Worm (Caenorhabditis elegans) whole organism, L4/young adult: ENCODE measurements around the gene dgk-2.

ENCODE experiments used
- W03F9.2 ChIP-seq: fragments of 150-350 bp; optimal IDR thresholded peaks from 2 replicates; lab custom pipeline; 2014; ENCODE audit warnings: missing biosample characterization, missing genetic modification characterization
- dao-5 ChIP-seq: sonication (generic microtip); optimal IDR thresholded peaks from 2 replicates; lab custom pipeline; 2016; ENCODE audit warnings: missing genotype, missing genetic modification characterization, moderate library complexity, missing compliant biosample characterization
- him-1 ChIP-seq: sonication (generic microtip); optimal IDR thresholded peaks from 2 replicates; lab custom pipeline; 2016; ENCODE audit warnings: missing genotype, missing genetic modification reagents, missing genetic modification characterization, missing compliant biosample characterization

The dgk-2 gene

DNA sequence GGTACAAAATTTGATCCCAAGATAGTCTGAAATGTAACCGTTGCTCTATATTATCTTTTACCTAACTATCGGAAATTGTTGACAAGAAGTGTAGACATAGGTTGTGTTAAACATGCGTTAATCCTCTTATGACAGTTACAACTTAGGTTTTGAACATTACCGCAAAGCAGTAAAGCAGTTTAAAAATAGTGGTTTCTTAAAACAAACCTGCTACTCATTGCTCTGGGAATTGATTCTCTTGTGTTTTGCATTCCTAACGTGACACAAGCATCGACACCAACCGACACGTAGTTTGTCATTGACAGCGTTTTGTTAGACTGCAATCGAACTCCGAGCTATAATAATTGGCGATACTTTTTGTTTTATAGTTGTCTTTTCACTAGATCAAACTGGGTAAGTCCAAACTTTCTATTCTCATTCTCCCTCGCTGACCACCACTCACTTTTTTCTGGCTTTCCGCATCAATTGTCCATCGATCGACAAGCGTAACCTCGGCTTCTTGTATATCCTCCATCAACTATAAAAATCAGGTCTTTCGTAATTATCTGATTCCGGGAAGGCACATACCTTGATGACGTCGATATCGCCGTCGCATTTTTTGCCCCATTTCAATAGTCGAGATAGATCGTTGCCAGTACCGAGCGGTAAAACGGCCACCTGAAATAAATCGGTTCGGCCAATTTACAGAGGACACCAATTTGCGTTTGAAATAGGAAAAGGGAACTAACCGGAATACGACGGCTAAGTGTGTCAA lies 8.2 kb downstream of the dgk-2 start:
- TF ChIP-seq dao-5 (no peak), him-1 (no peak), W03F9.2 (tag; lab: Kevin White, UChicago) (no peak)

- no peak for TF ChIP-seq dao-5
- no peak for TF ChIP-seq him-1
- no peak for TF ChIP-seq W03F9.2 (tag; lab: Kevin White, UChicago)
Measured at ce11 chrX:4493439-4494006, 10.7 kb downstream of the dgk-2 start.

DNA sequence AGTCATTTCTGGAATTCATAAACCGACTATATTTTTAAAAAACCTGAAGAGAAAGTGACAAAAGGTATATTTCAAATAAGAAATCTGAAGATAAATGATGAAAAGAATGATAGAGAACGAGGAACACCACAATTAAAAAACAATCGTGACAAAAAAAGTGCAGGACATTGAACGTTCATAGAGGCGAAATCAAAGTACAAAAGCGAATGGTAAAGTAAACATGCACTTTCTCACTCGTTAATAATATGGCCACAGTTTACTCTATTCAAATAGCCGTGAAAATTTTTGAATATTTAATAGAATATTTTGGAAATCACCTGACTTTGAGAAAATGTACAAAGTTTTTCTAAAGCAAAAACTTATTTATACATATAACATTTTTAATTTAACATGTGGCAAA lies 12.0 kb downstream of the dgk-2 start, which contains the start of gene F46H6.5:
TSS of gene F46H6.5 (minus strand) at position 10 of the 400 bp plus-strand sequence.
- no peak for TF ChIP-seq W03F9.2 (tag; lab: Kevin White, UChicago)
- TF ChIP-seq dao-5: no peak
- TF ChIP-seq him-1: no peak

DNA sequence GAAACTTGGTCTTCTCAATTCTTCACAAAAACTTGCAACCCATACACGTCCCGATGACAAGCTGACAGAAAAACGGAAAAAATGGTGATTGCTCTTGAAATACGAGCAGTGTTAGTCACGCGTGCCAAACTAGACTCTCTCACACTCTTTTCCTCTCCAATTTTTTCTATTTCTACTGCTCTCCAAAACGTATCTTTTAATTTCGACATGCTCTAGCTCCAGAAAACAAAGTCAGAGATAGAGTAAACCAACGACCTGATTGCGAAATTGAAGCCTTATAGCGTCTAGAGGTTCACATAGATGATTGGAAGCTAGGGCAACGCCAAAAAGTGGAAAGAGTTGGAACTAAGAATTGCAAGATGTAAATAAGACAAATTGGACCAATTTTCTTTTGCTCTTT lies 13.8 kb downstream of the dgk-2 start:
- TF ChIP-seq him-1 (no peak), dao-5 (no peak), W03F9.2 (tag; lab: Kevin White, UChicago) (no peak)

DNA sequence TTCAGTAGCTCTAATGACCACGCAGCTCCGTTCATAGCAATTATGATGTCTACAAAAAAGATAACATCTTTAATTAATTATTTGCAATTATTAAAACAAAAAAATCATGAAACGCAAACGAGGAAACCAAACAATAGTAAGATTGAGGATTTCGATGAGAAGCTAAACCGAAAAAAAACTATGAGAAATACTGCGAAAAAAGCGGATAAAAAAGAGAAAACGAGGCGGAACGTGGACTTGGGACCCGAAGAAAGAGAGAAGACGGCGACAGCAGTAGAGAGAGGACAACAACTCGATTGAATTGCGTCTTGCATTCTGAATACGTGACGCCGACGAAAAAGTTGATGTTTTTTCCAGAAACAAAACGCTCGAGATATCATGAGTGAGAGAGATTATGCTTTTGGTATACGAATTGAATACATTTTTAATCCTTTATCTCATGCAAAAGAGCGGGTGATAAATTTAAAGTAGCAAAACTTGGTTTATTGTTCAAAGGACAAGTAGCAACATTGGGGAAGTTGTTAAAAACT lies 15.3 kb downstream of the dgk-2 start, which contains the start of gene ncr-1:
TSS of gene ncr-1 (minus strand) at position 51 of the 530 bp plus-strand sequence.
- TF ChIP-seq W03F9.2 (tag; lab: Kevin White, UChicago): no peak
- TF ChIP-seq dao-5: no peak
- TF ChIP-seq him-1: no peak

DNA sequence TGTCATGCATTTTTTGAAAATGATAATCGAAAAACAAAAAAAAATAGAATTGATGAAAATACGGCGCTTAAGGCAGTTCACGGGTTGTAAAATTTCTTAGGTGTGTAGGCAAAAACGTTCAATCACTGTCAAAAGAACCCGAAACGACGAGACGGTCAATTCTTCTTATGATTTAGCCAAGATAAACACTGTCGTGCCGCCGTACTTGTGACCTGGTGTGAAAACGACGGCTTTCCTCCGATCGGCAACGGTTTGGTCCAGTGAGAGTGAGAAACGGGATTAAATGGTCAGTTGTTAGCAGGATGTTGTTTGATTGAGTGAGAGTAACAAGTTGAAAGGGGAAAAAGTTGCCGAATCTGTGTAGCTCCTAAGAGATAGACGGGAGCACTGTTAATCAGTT lies 20.1 kb downstream of the dgk-2 start:
- no peak for TF ChIP-seq W03F9.2 (tag; lab: Kevin White, UChicago)

DNA sequence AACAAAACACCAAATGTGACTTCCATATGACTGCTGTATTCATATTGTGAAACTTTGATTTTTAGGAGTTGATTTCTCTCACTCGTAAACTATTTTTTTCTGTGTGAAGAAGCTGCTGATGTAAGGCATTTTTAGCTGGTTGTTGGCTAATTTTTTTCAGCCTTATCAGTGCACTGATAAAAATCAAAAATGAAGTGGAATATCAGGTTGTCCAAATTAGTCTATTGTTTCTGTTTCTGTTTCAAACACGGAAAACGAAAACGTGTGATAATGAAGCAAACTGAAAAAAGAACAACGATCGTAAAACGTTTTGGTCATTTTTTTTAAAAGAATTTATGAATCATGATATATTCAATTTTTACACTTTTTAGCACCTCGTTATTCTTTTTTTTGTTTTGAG lies 23.4 kb downstream of the dgk-2 start:
- TF ChIP-seq dao-5: no peak
- no peak for TF ChIP-seq W03F9.2 (tag; lab: Kevin White, UChicago)
- no peak for TF ChIP-seq him-1

DNA sequence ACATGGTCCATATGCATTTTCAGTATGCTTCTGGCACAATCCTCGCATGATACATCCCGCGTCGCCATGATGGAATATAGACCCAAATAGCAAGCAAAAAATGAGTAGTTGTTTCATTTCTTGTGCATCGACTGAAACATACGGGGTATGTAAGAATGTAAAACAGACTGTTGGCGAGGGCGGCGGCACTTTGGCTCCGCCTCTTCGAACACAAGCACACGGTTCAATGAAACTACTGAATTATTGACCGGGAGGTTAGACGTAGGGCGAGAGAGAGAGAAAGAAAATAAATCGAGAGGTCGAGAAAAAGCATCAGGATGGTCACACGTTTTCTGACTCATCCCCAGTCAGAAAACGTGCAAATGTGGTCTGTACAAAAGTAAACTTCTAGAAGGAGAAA lies 24.2 kb downstream of the dgk-2 start:
- no peak for TF ChIP-seq dao-5
- TF ChIP-seq him-1: no peak
- TF ChIP-seq W03F9.2 (tag; lab: Kevin White, UChicago): no peak

DNA sequence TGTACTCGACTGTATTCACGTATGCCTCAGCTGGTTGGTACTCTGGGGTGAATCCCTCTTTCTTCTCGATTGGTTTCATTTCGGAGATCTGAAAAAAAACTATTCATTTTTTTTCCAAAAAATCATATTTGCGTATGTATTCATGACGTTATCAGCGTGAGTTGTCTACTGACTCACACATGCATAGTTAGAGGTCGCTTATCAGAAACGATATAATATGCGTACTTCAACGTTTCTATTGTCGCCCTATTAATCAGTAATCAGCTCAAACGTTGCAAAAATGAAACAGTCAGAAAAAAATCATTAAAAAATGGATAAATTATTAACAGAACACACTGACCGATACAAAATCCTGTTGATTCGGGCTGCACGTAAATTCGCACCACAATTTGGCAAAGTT lies 25.7 kb downstream of the dgk-2 start:
- TF ChIP-seq him-1 (no peak), W03F9.2 (tag; lab: Kevin White, UChicago) (no peak), dao-5 (no peak)

DNA sequence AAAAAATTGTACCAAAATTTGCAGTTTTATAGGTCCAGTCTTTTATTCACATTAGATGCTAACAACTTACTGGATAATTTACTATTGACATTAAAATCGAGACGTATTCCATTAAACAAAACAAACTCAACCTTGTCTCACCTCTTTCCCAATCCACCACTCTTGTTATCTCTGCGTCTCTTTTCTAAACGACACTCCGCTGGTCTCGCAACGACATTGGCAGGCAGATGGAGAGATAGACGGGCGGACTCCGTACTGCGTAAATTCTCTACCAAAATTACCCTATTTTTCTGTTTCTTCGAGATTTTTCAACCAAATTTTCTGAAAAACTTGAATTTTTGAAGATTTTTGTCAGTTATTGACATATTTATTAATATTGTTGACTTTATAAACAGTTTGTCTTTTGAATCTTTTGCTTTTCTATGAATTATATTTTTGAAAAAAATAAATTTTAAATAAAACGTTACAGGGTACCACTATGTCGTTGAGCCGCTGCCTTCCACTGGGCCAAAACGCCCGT lies 34.8 kb downstream of the dgk-2 start, which contains the start of gene asb-2:
TSS of gene asb-2 (plus strand) at position 470 of the 520 bp plus-strand sequence.
- no peak for TF ChIP-seq dao-5
- TF ChIP-seq him-1: peak; percentile 39
- TF ChIP-seq W03F9.2 (tag; lab: Kevin White, UChicago): peak; percentile 82

- TF ChIP-seq him-1 (no peak), dao-5 (no peak), W03F9.2 (tag; lab: Kevin White, UChicago) (no peak)
Measured at ce11 chrX:4466218-4466617, 38.0 kb downstream of the dgk-2 start, which contains the start of gene nmur-3. nmur-3 (plus strand) TSS chrX:4466518.

DNA sequence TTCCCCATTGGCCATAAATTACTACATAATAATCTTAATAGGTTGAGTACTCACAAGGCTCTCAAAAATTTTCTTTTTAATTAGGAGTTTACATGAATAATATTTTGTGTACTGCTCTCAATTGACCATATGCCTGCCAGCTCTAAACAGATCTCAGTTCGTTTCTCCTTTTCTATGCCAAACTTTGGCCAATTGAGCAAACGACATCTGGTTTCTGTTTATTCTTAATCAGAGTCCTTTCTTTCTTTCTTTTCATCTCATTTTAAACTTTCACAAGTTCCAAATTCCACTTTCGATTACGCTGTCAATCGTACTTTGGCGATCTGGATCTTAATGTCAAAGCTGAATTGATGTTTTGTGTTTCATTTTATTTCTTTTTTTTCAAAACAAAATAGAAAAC lies 39.8 kb downstream of the dgk-2 start:
- no peak for TF ChIP-seq him-1
- TF ChIP-seq W03F9.2 (tag; lab: Kevin White, UChicago): no peak
- TF ChIP-seq dao-5: no peak

DNA sequence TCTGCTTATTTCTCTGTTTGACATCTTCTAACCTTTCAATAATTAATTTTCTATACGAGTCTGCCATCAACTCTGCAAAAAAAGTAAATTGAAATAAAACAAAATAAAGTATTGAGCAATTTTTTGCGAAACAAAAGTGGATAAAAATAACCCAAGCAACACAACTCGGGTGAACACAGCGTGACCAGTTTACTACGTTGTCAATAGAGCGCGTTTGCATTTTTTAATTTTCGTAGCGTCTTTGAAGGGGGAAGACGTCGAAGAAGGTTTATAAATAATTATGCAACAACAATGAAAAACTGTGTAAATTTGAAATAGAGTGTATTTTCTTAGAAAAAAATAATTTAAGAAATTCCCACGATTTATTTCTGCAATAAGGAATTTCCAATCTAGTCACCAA lies 41.8 kb downstream of the dgk-2 start, which contains the start of gene atg-16.1:
TSS of gene atg-16.1 (minus strand) at position 76 of the 400 bp plus-strand sequence.
- TF ChIP-seq him-1: no peak
- peak; percentile 35 for TF ChIP-seq W03F9.2 (tag; lab: Kevin White, UChicago)

- TF ChIP-seq W03F9.2 (tag; lab: Kevin White, UChicago) (no peak), dao-5 (no peak), him-1 (no peak)
Measured at ce11 chrX:4457853-4458322, 46.3 kb downstream of the dgk-2 start, which contains the start of gene aps-2. aps-2 (plus strand) TSS chrX:4458272.

DNA sequence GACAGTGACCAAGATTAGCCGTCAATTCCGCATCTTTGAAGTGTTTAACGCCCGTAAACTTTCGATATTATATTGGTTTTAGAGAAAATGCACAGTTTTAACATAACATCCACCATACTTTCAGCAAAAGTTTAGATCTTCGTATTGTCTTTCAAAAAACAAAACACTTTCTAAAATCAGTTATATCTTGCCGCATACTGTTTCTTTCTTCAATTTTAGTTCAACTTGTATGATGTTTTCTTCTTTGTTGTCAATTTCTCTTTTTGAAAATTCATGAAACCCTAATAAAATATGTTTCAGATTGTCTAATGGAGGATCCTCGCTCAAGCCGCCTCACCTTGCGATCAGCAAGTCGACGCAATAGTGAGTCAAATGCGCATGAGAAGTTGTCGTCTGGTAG lies 50.4 kb downstream of the dgk-2 start, which contains the start of gene F02E8.4:
TSS of gene F02E8.4 (plus strand) at position 301 of the 400 bp plus-strand sequence.
- TF ChIP-seq him-1 (no peak), W03F9.2 (tag; lab: Kevin White, UChicago) (no peak), dao-5 (no peak)
